Fruit fly (Drosophila melanogaster) ovary, adult (tissue): ENCODE data around the gene CG7488.

ENCODE experiments used
- CG17801 ChIP-seq: fragments of 200-800 bp; optimal IDR thresholded peaks from 2 replicates; lab custom pipeline; 2019; ENCODE audit warnings: missing biosample characterization, mild to moderate bottlenecking, missing genetic modification characterization, moderate library complexity; ENCODE audit not compliant: partially characterized antibody

The CG7488 gene

dm6 chr3R:13042258-13043032, 47.0 kb downstream of the CG7488 start, which contains the start of gene snk:
snk (minus strand) TSS chr3R:13042770.
- no peak for TF ChIP-seq CG17801

dm6 chr3R:13043857-13044256, 48.4 kb downstream of the CG7488 start, which contains the start of gene CG45122:
CG45122 (plus strand) TSS chr3R:13044157.
- TF ChIP-seq CG17801 = no peak

- no peak for TF ChIP-seq CG17801
Observed at dm6 chr3R:13044459-13044858, 49.0 kb downstream of the CG7488 start, which contains the start of gene Hsc70-2. Hsc70-2 (plus strand) TSS chr3R:13044759.
